Fruit fly (Drosophila melanogaster): ENCODE measurements around the gene Act88F.

DNA sequence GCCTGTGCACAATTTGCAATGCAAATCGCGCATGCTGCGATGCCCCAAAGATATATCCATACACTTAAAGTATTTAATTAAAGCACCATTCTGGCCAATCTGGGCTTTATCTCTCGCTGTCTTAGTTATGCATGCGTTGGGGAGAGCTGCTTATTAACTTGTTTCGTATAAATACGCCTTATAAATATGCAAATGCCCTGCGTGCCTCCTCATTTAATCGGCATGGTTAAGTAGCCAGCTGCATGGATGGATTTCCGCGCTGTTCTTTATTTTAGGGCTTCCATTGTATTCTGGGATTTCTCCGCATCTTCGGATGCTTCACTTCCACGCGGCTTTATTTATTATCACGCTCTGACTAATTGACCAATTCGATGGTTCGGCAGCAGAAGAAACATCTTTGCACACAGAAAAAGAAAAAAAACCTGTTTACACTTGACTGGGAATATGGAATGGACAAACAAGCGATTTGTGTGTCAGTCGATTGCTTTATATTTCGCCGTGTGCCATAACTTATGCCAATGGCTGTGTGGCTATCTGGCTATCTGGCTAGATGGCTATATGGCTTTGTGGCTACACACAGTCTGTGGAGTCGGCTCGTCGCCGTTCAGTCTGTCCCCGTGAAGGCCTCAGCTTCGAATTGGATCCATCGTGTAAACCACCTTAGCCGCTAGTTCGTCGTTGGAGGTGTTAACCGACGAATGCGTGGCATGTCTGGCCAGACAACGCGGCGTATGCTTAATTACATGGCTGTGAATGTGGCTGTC lies 11.8 kb downstream of the Act88F start:
- TF ChIP-seq h (optimal IDR thresholded peaks at IDR 0.05) (no peak), Sin3A (optimal IDR thresholded peaks at IDR 0.05) (no peak), psq (optimal IDR thresholded peaks at IDR 0.05) (no peak), insv (optimal IDR thresholded peaks at IDR 0.05) (no peak)
